Worm (Caenorhabditis elegans) whole organism, young adult: ENCODE measurements around the gene F19B10.13.

Experiments
- B0261.1 ChIP-seq: sonication (generic microtip); optimal IDR thresholded peaks from 2 replicates; lab custom pipeline; 2016; ENCODE audit warnings: mild to moderate bottlenecking, missing genetic modification characterization, moderate library complexity, missing compliant biosample characterization
- B0336.3 ChIP-seq: fragments of 200-800 bp; sonication (Bioruptor generic); IDR thresholded peaks from 2 replicates; pipeline ENCODE4 v1.3.6; 2022; ENCODE audit warnings: missing genetic modification characterization, missing compliant biosample characterization
- D2030.7 ChIP-seq: fragments of 200-800 bp; sonication (Bioruptor generic); IDR thresholded peaks from 2 replicates; pipeline ENCODE4 v1.3.6; 2022; ENCODE audit warnings: missing genetic modification reagents, missing genetic modification characterization, missing compliant biosample characterization
- F33H1.4 ChIP-seq: fragments of 200-800 bp; sonication (Bioruptor generic); IDR thresholded peaks from 2 replicates; pipeline ENCODE4 v1.3.6; 2022; ENCODE audit warnings: missing genetic modification reagents, missing genetic modification characterization, missing compliant biosample characterization
- F55B11.4 ChIP-seq: sonication (generic microtip); optimal IDR thresholded peaks from 2 replicates; lab custom pipeline; 2016; ENCODE audit warnings: missing compliant biosample characterization, missing genetic modification characterization, borderline replicate concordance; ENCODE audit not compliant: insufficient read depth
- T26A5.8 ChIP-seq: sonication (generic microtip); optimal IDR thresholded peaks from 2 replicates; lab custom pipeline; 2016; ENCODE audit warnings: missing genetic modification characterization, missing compliant biosample characterization
- Y67H2A.10 ChIP-seq: fragments of 200-800 bp; sonication (Bioruptor generic); conservative IDR thresholded peaks from 2 replicates; pipeline ENCODE4 v1.3.6; 2022; ENCODE audit warnings: missing genetic modification reagents, missing genetic modification characterization, missing compliant biosample characterization
- Y95B8A.8 ChIP-seq: fragments of 200-800 bp; sonication (Bioruptor generic); IDR thresholded peaks from 2 replicates; pipeline ENCODE4 v1.3.6; 2022; ENCODE audit warnings: missing genetic modification reagents, missing genetic modification characterization, missing compliant biosample characterization
- aptf-2 ChIP-seq: fragments of 200-800 bp; sonication (Bioruptor generic); conservative IDR thresholded peaks from 2 replicates; pipeline ENCODE4 v1.3.6; 2022; ENCODE audit warnings: missing genetic modification reagents, missing genetic modification characterization, missing compliant biosample characterization
- aptf-3 ChIP-seq: fragments of 200-800 bp; sonication (Bioruptor generic); IDR thresholded peaks from 2 replicates; pipeline ENCODE4 v1.3.6; 2022; ENCODE audit warnings: missing genetic modification characterization, missing compliant biosample characterization
- athp-1 ChIP-seq: sonication (generic microtip); optimal IDR thresholded peaks from 2 replicates; lab custom pipeline; 2017; ENCODE audit warnings: mild to moderate bottlenecking, missing genetic modification characterization, missing compliant biosample characterization
- ceh-27 ChIP-seq: fragments of 200-800 bp; sonication (Bioruptor generic); optimal IDR thresholded peaks from 2 replicates; lab custom pipeline; 2018; ENCODE audit warnings: mild to moderate bottlenecking, missing genetic modification characterization, moderate library complexity, missing compliant biosample characterization
- ceh-79 ChIP-seq: sonication (generic microtip); optimal IDR thresholded peaks from 2 replicates; lab custom pipeline; 2017; ENCODE audit warnings: mild to moderate bottlenecking, missing genetic modification characterization, missing compliant biosample characterization
- ceh-91 ChIP-seq: fragments of 200-800 bp; sonication (Bioruptor generic); IDR thresholded peaks from 2 replicates; pipeline ENCODE4 v1.3.6; 2022; ENCODE audit warnings: missing genetic modification reagents, missing genetic modification characterization, missing compliant biosample characterization
- dpff-1 ChIP-seq: sonication (generic microtip); optimal IDR thresholded peaks from 2 replicates; lab custom pipeline; 2017; ENCODE audit warnings: mild to moderate bottlenecking, missing genetic modification characterization, missing compliant biosample characterization
- dpl-1 ChIP-seq: fragments of 150-350 bp; optimal IDR thresholded peaks from 2 replicates; lab custom pipeline; 2014; ENCODE audit warnings: missing biosample characterization, missing genetic modification reagents, missing genetic modification characterization
- egl-18 ChIP-seq: fragments of 200-800 bp; sonication (Bioruptor generic); IDR thresholded peaks from 2 replicates; pipeline ENCODE4 v1.3.6; 2022; ENCODE audit warnings: missing genetic modification reagents, missing genetic modification characterization, missing compliant biosample characterization
- fkh-3 ChIP-seq: sonication (generic microtip); optimal IDR thresholded peaks from 2 replicates; lab custom pipeline; 2016; ENCODE audit warnings: mild to moderate bottlenecking, missing genetic modification characterization, missing compliant biosample characterization
- hlh-12 ChIP-seq: sonication (generic microtip); optimal IDR thresholded peaks from 2 replicates; lab custom pipeline; 2016; ENCODE audit warnings: missing genetic modification characterization, missing compliant biosample characterization
- hlh-26 ChIP-seq: fragments of 200-800 bp; sonication (Bioruptor generic); conservative IDR thresholded peaks from 2 replicates; pipeline ENCODE4 v1.3.6; 2022; ENCODE audit warnings: missing genetic modification reagents, missing genetic modification characterization, missing compliant biosample characterization
- hmg-1.2 ChIP-seq: fragments of 200-800 bp; sonication (Bioruptor generic); IDR thresholded peaks from 2 replicates; pipeline ENCODE4 v1.3.6; 2022; ENCODE audit warnings: missing genetic modification reagents, missing genetic modification characterization, missing compliant biosample characterization
- hsf-1 ChIP-seq: fragments of 200-800 bp; sonication (Bioruptor generic); IDR thresholded peaks from 2 replicates; pipeline ENCODE4 v1.3.6; 2022; ENCODE audit warnings: missing genetic modification reagents, missing genetic modification characterization, missing compliant biosample characterization
- lin-26 ChIP-seq: fragments of 200-800 bp; sonication (Bioruptor generic); IDR thresholded peaks from 2 replicates; pipeline ENCODE4 v1.3.6; 2022; ENCODE audit warnings: missing genetic modification reagents, missing genetic modification characterization, missing compliant biosample characterization
- lin-54 ChIP-seq: fragments of 200-800 bp; sonication (Bioruptor generic); optimal IDR thresholded peaks from 2 replicates; lab custom pipeline; 2018; ENCODE audit warnings: mild to moderate bottlenecking, missing genetic modification characterization, missing compliant biosample characterization
- lsl-1 ChIP-seq: fragments of 200-800 bp; sonication (Bioruptor generic); optimal IDR thresholded peaks from 2 replicates; lab custom pipeline; 2018; ENCODE audit warnings: mild to moderate bottlenecking, missing genetic modification characterization, moderate library complexity, missing compliant biosample characterization
- madf-10 ChIP-seq: sonication (generic microtip); optimal IDR thresholded peaks from 2 replicates; lab custom pipeline; 2016; ENCODE audit warnings: mild to moderate bottlenecking, missing genetic modification characterization, missing compliant biosample characterization
- nfyb-1 ChIP-seq: fragments of 200-800 bp; sonication (Bioruptor generic); IDR thresholded peaks from 2 replicates; pipeline ENCODE4 v1.3.6; 2022; ENCODE audit warnings: missing genetic modification reagents, missing genetic modification characterization, missing compliant biosample characterization
- nhr-80 ChIP-seq: sonication (generic microtip); optimal IDR thresholded peaks from 2 replicates; lab custom pipeline; 2016; ENCODE audit warnings: missing genetic modification characterization, missing compliant biosample characterization
- nhr-90 ChIP-seq: sonication (generic microtip); optimal IDR thresholded peaks from 2 replicates; lab custom pipeline; 2016; ENCODE audit warnings: missing genotype, mild to moderate bottlenecking, missing genetic modification characterization, missing compliant biosample characterization
- sea-2 ChIP-seq: fragments of 200-800 bp; sonication (Bioruptor generic); IDR thresholded peaks from 2 replicates; pipeline ENCODE4 v1.3.6; 2022; ENCODE audit warnings: missing genetic modification characterization, missing compliant biosample characterization
- snpc-1.3 ChIP-seq: sonication (generic microtip); optimal IDR thresholded peaks from 2 replicates; lab custom pipeline; 2017; ENCODE audit warnings: missing genetic modification characterization, mild to moderate bottlenecking, missing compliant biosample characterization, antibody characterized with exemption, moderate library complexity, missing genotype, missing genetic modification reagents; ENCODE audit not compliant: insufficient read depth
- sptf-2 ChIP-seq: fragments of 200-800 bp; sonication (Bioruptor generic); optimal IDR thresholded peaks from 2 replicates; lab custom pipeline; 2018; ENCODE audit warnings: mild to moderate bottlenecking, missing genetic modification characterization, missing compliant biosample characterization
- tlf-1 ChIP-seq: fragments of 200-800 bp; sonication (Bioruptor generic); optimal IDR thresholded peaks from 2 replicates; lab custom pipeline; 2018; ENCODE audit warnings: mild to moderate bottlenecking, missing genetic modification characterization, missing compliant biosample characterization
- unc-130 ChIP-seq: sonication (generic microtip); optimal IDR thresholded peaks from 2 replicates; lab custom pipeline; 2016; ENCODE audit warnings: missing genetic modification reagents, missing genetic modification characterization, missing compliant biosample characterization
- ztf-22 ChIP-seq: fragments of 200-800 bp; sonication (Bioruptor generic); optimal IDR thresholded peaks from 2 replicates; lab custom pipeline; 2018; ENCODE audit warnings: mild to moderate bottlenecking, missing genetic modification characterization, moderate library complexity, missing compliant biosample characterization
- ztf-26 ChIP-seq: sonication (generic microtip); optimal IDR thresholded peaks from 2 replicates; lab custom pipeline; 2017; ENCODE audit warnings: missing genetic modification characterization, missing compliant biosample characterization
- ztf-28 ChIP-seq: fragments of 200-800 bp; sonication (Bioruptor generic); IDR thresholded peaks from 2 replicates; pipeline ENCODE4 v1.3.6; 2022; ENCODE audit warnings: missing genetic modification reagents, missing genetic modification characterization, missing compliant biosample characterization

F19B10.13 gene

DNA sequence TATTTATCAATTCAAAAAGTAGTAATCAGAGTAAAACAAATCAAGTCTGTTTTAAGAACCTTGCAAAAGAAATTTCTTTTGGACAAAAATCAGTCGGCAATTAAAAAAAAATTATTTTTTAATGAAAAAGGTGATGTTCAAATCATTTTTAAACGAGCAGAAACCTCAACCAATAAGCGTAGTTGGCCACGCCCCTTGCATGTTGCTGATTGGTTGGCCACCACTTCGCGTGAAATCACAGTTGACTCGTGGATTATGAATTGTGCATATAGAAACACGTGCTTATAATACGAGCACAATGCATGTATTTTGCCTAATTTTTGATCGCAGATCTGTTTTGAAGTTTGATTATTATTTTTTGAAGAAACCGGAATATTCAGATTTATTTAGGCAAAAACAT lies 3.1 kb downstream of the F19B10.13 start:
- TF ChIP-seq lsl-1 (no peak), dpl-1 (GFP tag; lab: Kevin White, UChicago) (no peak), nfyb-1 (GFP tag; lab: Robert Waterston, UW) (0 out of 2 replicates have a peak, but pooled peaks have one; percentile 50)

DNA sequence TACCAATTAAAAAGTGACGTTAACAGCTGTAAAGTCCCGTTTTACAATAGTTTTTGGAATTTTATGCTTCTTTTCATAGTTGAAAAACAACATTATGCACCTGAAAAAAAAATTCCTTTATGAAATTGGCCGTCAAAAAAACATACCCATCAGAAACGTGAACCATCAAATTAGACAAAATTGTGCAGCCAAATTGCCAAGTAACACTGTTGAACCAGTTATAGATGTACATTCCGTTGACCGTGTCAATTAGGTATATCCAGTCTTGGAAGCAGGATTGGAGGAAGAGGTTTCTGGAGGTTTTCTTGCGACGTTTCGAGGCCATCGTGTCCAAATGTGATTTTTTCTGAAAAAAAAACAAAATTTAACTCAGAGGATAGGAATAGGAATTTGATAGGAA lies 7.2 kb downstream of the F19B10.13 start, which contains the start of gene srx-97:
srx-97 (minus strand) TSS at position 101 of the 400 bp plus-strand sequence.
- TF ChIP-seq Y67H2A.10 (GFP tag; lab: Robert Waterston, UW) (no peak), F55B11.4 (tag; lab: Kevin White, UChicago) (no peak), ztf-22 (GFP tag; lab: Kevin White, UChicago) (no peak), lin-54 (GFP tag; lab: Kevin White, UChicago) (no peak), aptf-3 (GFP tag; lab: Robert Waterston, UW) (no peak), athp-1 (tag; lab: Kevin White, UChicago) (no peak), sptf-2 (GFP tag; lab: Kevin White, UChicago) (no peak), ceh-79 (tag; lab: Kevin White, UChicago) (no peak), egl-18 (GFP tag; lab: Robert Waterston, UW) (no peak), fkh-3 (tag; lab: Kevin White, UChicago) (no peak), sea-2 (GFP tag; lab: Robert Waterston, UW) (no peak), dpff-1 (tag; lab: Kevin White, UChicago) (no peak), F33H1.4 (GFP tag; lab: Robert Waterston, UW) (no peak), unc-130 (GFP tag; lab: Kevin White, UChicago) (no peak), ztf-28 (no peak), ceh-91 (GFP tag; lab: Robert Waterston, UW) (no peak), nfyb-1 (GFP tag; lab: Robert Waterston, UW) (no peak), T26A5.8 (tag; lab: Kevin White, UChicago) (no peak)

DNA sequence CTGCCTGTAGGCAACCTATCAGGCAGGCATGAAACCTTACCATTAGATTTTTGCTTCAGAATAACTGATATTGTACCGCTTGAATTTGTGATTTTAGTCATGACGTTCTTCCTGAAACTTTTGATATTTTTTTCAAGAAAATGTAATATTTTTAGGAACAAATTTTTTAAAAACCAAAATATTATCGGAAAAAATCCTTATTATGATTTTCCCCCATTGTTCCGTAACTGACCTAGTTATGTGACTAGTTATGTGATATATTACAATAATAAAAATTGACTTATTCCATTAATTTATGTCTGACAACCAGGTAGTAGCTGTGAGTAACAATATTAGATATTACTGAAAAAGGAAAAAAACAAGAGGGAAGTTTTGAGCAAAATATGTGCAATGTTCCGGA lies 8.9 kb downstream of the F19B10.13 start, which contains the start of gene srx-98:
srx-98 (minus strand) TSS at position 101 of the 400 bp plus-strand sequence.
- TF ChIP-seq lin-26 (GFP tag; lab: Robert Waterston, UW) (no peak), tlf-1 (GFP tag; lab: Kevin White, UChicago) (no peak)

DNA sequence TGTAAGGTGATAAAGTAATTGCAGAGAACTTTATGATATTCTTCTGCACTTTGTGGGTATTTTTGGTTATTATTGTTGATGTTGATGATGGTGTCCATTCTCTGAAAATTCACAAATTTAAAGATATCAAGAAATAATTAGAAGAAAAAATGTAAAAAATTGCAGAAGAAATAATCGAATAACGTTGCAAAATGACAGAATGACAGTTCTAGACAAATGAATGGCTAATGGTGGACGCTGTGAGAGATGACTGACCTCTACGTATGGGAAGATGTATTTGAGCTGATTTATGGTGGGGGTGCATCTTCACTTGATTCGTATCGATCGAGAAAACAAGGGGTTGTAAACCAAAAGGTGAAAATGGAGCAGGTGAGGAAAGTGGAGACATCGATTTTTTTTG lies 11.4 kb downstream of the F19B10.13 start, which contains the start of gene sea-1:
sea-1 (minus strand) TSS at position 101 of the 400 bp plus-strand sequence.
- TF ChIP-seq aptf-2 (GFP tag; lab: Robert Waterston, UW) = no peak
- TF ChIP-seq D2030.7 = no peak
- TF ChIP-seq hlh-12 (tag; lab: Kevin White, UChicago) = no peak
- no peak for TF ChIP-seq snpc-1.3 (tag; lab: Kevin White, UChicago)

DNA sequence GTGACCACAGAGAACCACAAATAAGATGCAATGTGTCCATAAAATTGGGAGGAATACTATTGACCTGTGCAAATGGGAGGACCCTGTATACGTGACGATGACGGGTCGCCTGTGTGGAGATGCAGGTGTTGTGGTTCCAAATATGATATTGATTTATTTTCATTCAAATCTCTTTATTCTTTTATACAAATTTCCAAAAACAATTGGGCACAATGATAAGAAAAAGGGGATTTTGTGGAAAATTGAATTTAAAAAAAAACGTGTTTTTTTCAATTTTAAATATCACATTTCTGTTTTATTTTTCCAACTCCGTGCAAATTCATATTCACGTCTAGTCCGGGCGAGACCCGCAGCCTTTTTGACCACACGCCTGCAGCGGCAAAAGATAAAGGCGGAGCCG lies 13.1 kb downstream of the F19B10.13 start, which contains the start of gene F19B10.2:
F19B10.2 (plus strand) TSS at position 301 of the 400 bp plus-strand sequence.
- TF ChIP-seq B0336.3 (GFP tag; lab: Robert Waterston, UW) (no peak), hmg-1.2 (no peak), nhr-80 (tag; lab: Kevin White, UChicago) (no peak), ceh-27 (GFP tag; lab: Kevin White, UChicago) (no peak), nhr-90 (tag; lab: Kevin White, UChicago) (no peak), B0261.1 (tag; lab: Kevin White, UChicago) (no peak), hlh-26 (GFP tag; lab: Robert Waterston, UW) (no peak), ztf-26 (tag; lab: Kevin White, UChicago) (no peak), hsf-1 (no peak), Y95B8A.8 (GFP tag; lab: Robert Waterston, UW) (no peak), ztf-22 (GFP tag; lab: Kevin White, UChicago) (no peak), madf-10 (tag; lab: Kevin White, UChicago) (no peak)
- TF ChIP-seq, all 124 proteins: peak for 0
